Fruit fly (Drosophila melanogaster) Kc167 (cell line): ENCODE measurements around the gene CG32547.

Source experiments
- Sin3A ChIP-seq: fragments of >200 bp; optimal IDR thresholded peaks from 2 replicates; lab custom pipeline; 2018; ENCODE audit warnings: missing external identifiers
- h ChIP-seq: fragments of >200 bp; optimal IDR thresholded peaks from 3 replicates; lab custom pipeline; 2018; ENCODE audit warnings: missing external identifiers
- psq ChIP-seq: fragments of >200 bp; optimal IDR thresholded peaks from 2 replicates; lab custom pipeline; 2017; ENCODE audit warnings: missing external identifiers
- ttk ChIP-seq: sonication (Bioruptor generic); optimal IDR thresholded peaks from 2 replicates; lab custom pipeline; 2017; ENCODE audit warnings: missing external identifiers

dm6 chrX:18438568-18438967 is 40.7 kb downstream of the CG32547 start, which contains the start of gene CG32551:
- no peak for TF ChIP-seq h (lab: Kevin White, UChicago)
- TF ChIP-seq ttk (lab: Kevin White, UChicago), result no peak
- no peak for TF ChIP-seq psq (lab: Kevin White, UChicago)
- TF ChIP-seq Sin3A (lab: Kevin White, UChicago), result no peak
